Fruit fly (Drosophila melanogaster) whole organism, prepupa: ENCODE data around the gene CG7379.
A peak's percentile ranks its signal among the peaks of the same experiment; 100 is the strongest.

Experiments
- Blimp-1 ChIP-seq: fragments of 200-800 bp; sonication (Bioruptor generic); optimal IDR thresholded peaks from 3 replicates; lab custom pipeline; 2017; ENCODE audit warnings: missing biosample characterization, missing genetic modification characterization, mild to moderate bottlenecking, moderate library complexity, missing genetic modification reagents
- CG10631 ChIP-seq: fragments of 200-800 bp; sonication (Bioruptor generic); optimal IDR thresholded peaks from 2 replicates; lab custom pipeline; 2016; ENCODE audit warnings: missing biosample characterization, missing genetic modification characterization
- CG10669 ChIP-seq: fragments of 200-800 bp; sonication (Bioruptor generic); optimal IDR thresholded peaks from 3 replicates; lab custom pipeline; 2018; ENCODE audit warnings: missing biosample characterization, mild to moderate bottlenecking, missing genetic modification characterization, moderate library complexity
- CG11294 ChIP-seq: fragments of 200-800 bp; sonication (Bioruptor generic); IDR thresholded peaks from 2 replicates; pipeline ENCODE4 v1.3.6; 2022; ENCODE audit warnings: missing biosample characterization, missing genetic modification characterization
- CG11902 ChIP-seq: fragments of 200-800 bp; sonication (Bioruptor generic); optimal IDR thresholded peaks from 3 replicates; lab custom pipeline; 2016; ENCODE audit warnings: missing biosample characterization, missing genetic modification characterization
- CG15336 ChIP-seq: fragments of 200-800 bp; sonication (Bioruptor generic); IDR thresholded peaks from 2 replicates; pipeline ENCODE4 v1.3.6; 2022; ENCODE audit warnings: missing biosample characterization, missing genetic modification characterization
- CG1621 ChIP-seq: fragments of 200-800 bp; sonication (Bioruptor generic); optimal IDR thresholded peaks from 3 replicates; lab custom pipeline; 2018; ENCODE audit warnings: missing biosample characterization, mild to moderate bottlenecking, missing genetic modification characterization
- CG3032 ChIP-seq: fragments of 200-800 bp; optimal IDR thresholded peaks from 2 replicates; lab custom pipeline; 2019; ENCODE audit warnings: missing biosample characterization, mild to moderate bottlenecking, missing genetic modification characterization, moderate library complexity
- CG32006 ChIP-seq: fragments of 200-800 bp; sonication (Bioruptor generic); optimal IDR thresholded peaks from 3 replicates; lab custom pipeline; 2017; ENCODE audit warnings: missing biosample characterization, mild to moderate bottlenecking, missing genetic modification characterization
- CG34406 ChIP-seq: fragments of 200-800 bp; sonication (Bioruptor generic); optimal IDR thresholded peaks from 3 replicates; lab custom pipeline; 2016; ENCODE audit warnings: missing biosample characterization, missing genetic modification characterization
- CG4318 ChIP-seq: fragments of 200-800 bp; sonication (Bioruptor generic); optimal IDR thresholded peaks from 3 replicates; lab custom pipeline; 2017; ENCODE audit warnings: missing biosample characterization, mild to moderate bottlenecking, missing genetic modification characterization
- CG6163 ChIP-seq: fragments of 200-800 bp; sonication (Bioruptor generic); IDR thresholded peaks from 3 replicates; pipeline ENCODE4 v1.3.6; 2022; ENCODE audit warnings: missing biosample characterization, missing genetic modification characterization
- CG6276 ChIP-seq: fragments of 200-800 bp; sonication (Bioruptor generic); optimal IDR thresholded peaks from 2 replicates; lab custom pipeline; 2017; ENCODE audit warnings: missing biosample characterization, mild to moderate bottlenecking, missing genetic modification characterization
- CG6854 ChIP-seq: fragments of 200-800 bp; sonication (Bioruptor generic); optimal IDR thresholded peaks from 2 replicates; lab custom pipeline; 2017; ENCODE audit warnings: missing biosample characterization, mild to moderate bottlenecking, missing genetic modification characterization
- CG7368 ChIP-seq: fragments of 200-800 bp; sonication (Bioruptor generic); optimal IDR thresholded peaks from 3 replicates; lab custom pipeline; 2016; ENCODE audit warnings: missing biosample characterization, missing genetic modification characterization
- CG8119 ChIP-seq: fragments of 200-800 bp; sonication (Bioruptor generic); IDR thresholded peaks from 3 replicates; pipeline ENCODE4 v1.3.6; 2022; ENCODE audit warnings: missing biosample characterization, missing genetic modification characterization
- CG8319 ChIP-seq: fragments of 200-800 bp; sonication (Bioruptor generic); optimal IDR thresholded peaks from 3 replicates; lab custom pipeline; 2016; ENCODE audit warnings: missing biosample characterization, missing genetic modification characterization
- CG8632 ChIP-seq: fragments of 200-800 bp; sonication (Bioruptor generic); optimal IDR thresholded peaks from 3 replicates; lab custom pipeline; 2016; ENCODE audit warnings: missing biosample characterization, missing genetic modification characterization
- CG9139 ChIP-seq: fragments of 200-800 bp; sonication (Bioruptor generic); optimal IDR thresholded peaks from 3 replicates; lab custom pipeline; 2017; ENCODE audit warnings: missing biosample characterization, mild to moderate bottlenecking, missing genetic modification characterization
- Eip75B ChIP-seq: fragments of 200-800 bp; sonication (Bioruptor generic); optimal IDR thresholded peaks from 3 replicates; lab custom pipeline; 2016; ENCODE audit warnings: missing biosample characterization, missing genetic modification characterization
- Ets96B ChIP-seq: fragments of 200-800 bp; optimal IDR thresholded peaks from 2 replicates; lab custom pipeline; 2019; ENCODE audit warnings: missing biosample characterization, mild to moderate bottlenecking, missing genetic modification characterization, moderate library complexity
- Hr39 ChIP-seq: fragments of 200-800 bp; sonication (Bioruptor generic); optimal IDR thresholded peaks from 2 replicates; lab custom pipeline; 2016; ENCODE audit warnings: missing biosample characterization, missing genetic modification characterization
- Hr4 ChIP-seq: fragments of 200-800 bp; sonication (Bioruptor generic); optimal IDR thresholded peaks from 3 replicates; lab custom pipeline; 2016; ENCODE audit warnings: missing biosample characterization, missing genetic modification characterization
- Lpt ChIP-seq: fragments of 200-800 bp; sonication (Bioruptor generic); optimal IDR thresholded peaks from 3 replicates; lab custom pipeline; 2016; ENCODE audit warnings: missing biosample characterization, missing genetic modification characterization
- Met ChIP-seq: fragments of 200-800 bp; sonication (Bioruptor generic); optimal IDR thresholded peaks from 3 replicates; lab custom pipeline; 2016; ENCODE audit warnings: missing biosample characterization, missing genetic modification characterization
- OdsH ChIP-seq: fragments of 200-800 bp; sonication (Bioruptor generic); optimal IDR thresholded peaks from 3 replicates; lab custom pipeline; 2016; ENCODE audit warnings: missing biosample characterization, missing genetic modification characterization
- Sox102F ChIP-seq: fragments of 200-800 bp; sonication (Bioruptor generic); optimal IDR thresholded peaks from 2 replicates; lab custom pipeline; 2016; ENCODE audit warnings: missing biosample characterization, mild to moderate bottlenecking, missing genetic modification characterization
- Sox14 ChIP-seq: fragments of 200-800 bp; sonication (Bioruptor generic); optimal IDR thresholded peaks from 3 replicates; lab custom pipeline; 2016; ENCODE audit warnings: missing biosample characterization, missing genetic modification characterization
- achi ChIP-seq: fragments of 200-800 bp; sonication (Bioruptor generic); optimal IDR thresholded peaks from 3 replicates; lab custom pipeline; 2016; ENCODE audit warnings: missing biosample characterization, missing genetic modification characterization
- acj6 ChIP-seq: fragments of 200-800 bp; sonication (Bioruptor generic); optimal IDR thresholded peaks from 3 replicates; lab custom pipeline; 2016; ENCODE audit warnings: missing biosample characterization, missing genetic modification characterization
- cyc ChIP-seq: fragments of 200-800 bp; sonication (Bioruptor generic); optimal IDR thresholded peaks from 3 replicates; lab custom pipeline; 2016; ENCODE audit warnings: missing biosample characterization, missing genetic modification characterization
- dac ChIP-seq: fragments of 200-800 bp; sonication (Bioruptor generic); optimal IDR thresholded peaks from 2 replicates; lab custom pipeline; 2017; ENCODE audit warnings: missing biosample characterization, mild to moderate bottlenecking, missing genetic modification characterization
- dsx ChIP-seq: fragments of 200-800 bp; optimal IDR thresholded peaks from 3 replicates; lab custom pipeline; 2019; ENCODE audit warnings: missing biosample characterization, mild to moderate bottlenecking, missing genetic modification characterization, moderate library complexity; ENCODE audit not compliant: poor library complexity, severe bottlenecking
- eg ChIP-seq: fragments of 200-800 bp; sonication (Bioruptor generic); IDR thresholded peaks from 3 replicates; pipeline ENCODE4 v1.3.6; 2022; ENCODE audit warnings: missing biosample characterization, missing genetic modification characterization
- fd85E ChIP-seq: fragments of 200-800 bp; sonication (Bioruptor generic); optimal IDR thresholded peaks from 3 replicates; lab custom pipeline; 2016; ENCODE audit warnings: missing biosample characterization, missing genetic modification characterization
- lz ChIP-seq: fragments of 200-800 bp; sonication (Bioruptor generic); optimal IDR thresholded peaks from 3 replicates; lab custom pipeline; 2016; ENCODE audit warnings: missing biosample characterization, missing genetic modification characterization
- net ChIP-seq: fragments of 200-800 bp; sonication (Bioruptor generic); optimal IDR thresholded peaks from 3 replicates; lab custom pipeline; 2016; ENCODE audit warnings: missing biosample characterization, missing genetic modification characterization
- pdm3 ChIP-seq: fragments of 200-800 bp; sonication (Bioruptor generic); optimal IDR thresholded peaks from 3 replicates; lab custom pipeline; 2016; ENCODE audit warnings: missing biosample characterization, missing genetic modification characterization
- spab ChIP-seq: fragments of 200-800 bp; sonication (Bioruptor generic); optimal IDR thresholded peaks from 2 replicates; lab custom pipeline; 2017; ENCODE audit warnings: missing biosample characterization, mild to moderate bottlenecking, missing genetic modification characterization, missing genetic modification reagents
- svp ChIP-seq: fragments of 200-800 bp; sonication (Bioruptor generic); peaks from one replicate; lab custom pipeline; 2016; ENCODE audit warnings: missing biosample characterization, missing genetic modification characterization
- vri ChIP-seq: fragments of 200-800 bp; sonication (Bioruptor generic); optimal IDR thresholded peaks from 3 replicates; lab custom pipeline; 2016; ENCODE audit warnings: missing biosample characterization, mild to moderate bottlenecking, missing genetic modification characterization

The CG7379 gene

DNA sequence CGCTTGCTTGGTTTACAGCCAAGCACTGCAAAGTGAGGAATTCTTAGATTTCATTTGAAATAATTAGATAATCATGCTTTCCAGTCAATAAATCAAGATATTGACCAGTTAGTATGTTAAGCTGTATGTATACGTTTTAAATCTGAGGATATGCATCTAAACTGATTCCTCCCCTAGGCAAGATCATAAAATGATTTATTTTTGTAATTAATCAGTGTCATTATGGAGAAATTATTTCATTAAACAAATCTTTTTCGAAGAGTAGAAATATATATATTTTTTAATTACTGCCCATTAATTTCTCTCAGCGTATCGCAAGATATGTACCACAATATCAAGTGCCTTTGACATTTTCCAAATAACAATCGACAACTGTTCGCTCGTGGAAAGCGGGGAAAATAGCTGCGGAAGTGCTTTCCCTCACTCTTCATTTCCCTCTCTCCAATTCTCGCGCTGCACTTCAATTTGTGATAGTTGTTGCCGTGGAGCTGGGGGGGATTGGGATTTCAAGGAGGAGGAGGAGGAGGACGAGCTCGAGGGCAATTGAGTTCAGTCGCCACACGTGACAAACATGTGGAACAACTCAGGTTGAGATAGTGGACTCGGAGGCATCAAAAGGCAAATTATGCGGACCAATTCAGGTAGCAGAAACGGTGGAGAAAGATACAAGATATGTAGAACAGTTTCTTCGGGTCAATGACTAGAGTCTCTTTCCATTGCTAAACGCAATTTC lies 16.3 kb upstream of the CG7379 start (continued):
- no peak for TF ChIP-seq svp (GFP tag; lab: Kevin White, UChicago)
- TF ChIP-seq eg (GFP tag; lab: Robert Waterston, UW) = 0 out of 3 replicates have a peak, but pooled peaks have one; percentile 43
- TF ChIP-seq Lpt (GFP tag; lab: Kevin White, UChicago) = peak; percentile 4

DNA sequence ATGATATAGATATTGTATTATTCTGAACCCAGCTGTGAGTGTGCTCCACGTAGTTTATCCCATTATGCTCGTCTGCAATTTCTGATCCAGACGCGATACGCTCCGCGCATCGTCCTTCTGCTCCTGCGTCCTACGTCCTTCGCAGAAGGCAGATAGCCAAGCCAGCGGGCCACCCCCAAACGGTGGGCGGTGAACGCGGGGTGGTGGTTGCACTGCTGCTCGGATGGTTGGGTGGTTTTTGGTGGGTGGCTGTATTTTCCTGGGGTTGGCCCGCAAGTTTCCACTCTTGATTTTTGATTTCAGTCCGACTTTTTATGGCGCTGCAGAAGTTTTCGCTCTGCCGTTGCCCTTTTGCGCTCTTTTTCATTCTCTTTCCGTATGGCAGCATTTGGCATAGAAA lies 14.4 kb upstream of the CG7379 start:
- TF ChIP-seq Met (GFP tag; lab: Kevin White, UChicago) (no peak), Lpt (GFP tag; lab: Kevin White, UChicago) (no peak), CG11294 (GFP tag; lab: Robert Waterston, UW) (no peak), Ets96B (tag; lab: Kevin White, UChicago) (no peak), cyc (GFP tag; lab: Kevin White, UChicago) (no peak), svp (GFP tag; lab: Kevin White, UChicago) (no peak), dsx (GFP tag; lab: Kevin White, UChicago) (no peak), lz (GFP tag; lab: Kevin White, UChicago) (no peak), Hr4 (GFP tag; lab: Kevin White, UChicago) (no peak), CG6854 (no peak), CG1621 (no peak), CG32006 (GFP tag; lab: Kevin White, UChicago) (no peak), dac (GFP tag; lab: Kevin White, UChicago) (no peak), CG7368 (GFP tag; lab: Kevin White, UChicago) (no peak), spab (GFP tag; lab: Kevin White, UChicago) (no peak), Eip75B (GFP tag; lab: Kevin White, UChicago) (no peak)

DNA sequence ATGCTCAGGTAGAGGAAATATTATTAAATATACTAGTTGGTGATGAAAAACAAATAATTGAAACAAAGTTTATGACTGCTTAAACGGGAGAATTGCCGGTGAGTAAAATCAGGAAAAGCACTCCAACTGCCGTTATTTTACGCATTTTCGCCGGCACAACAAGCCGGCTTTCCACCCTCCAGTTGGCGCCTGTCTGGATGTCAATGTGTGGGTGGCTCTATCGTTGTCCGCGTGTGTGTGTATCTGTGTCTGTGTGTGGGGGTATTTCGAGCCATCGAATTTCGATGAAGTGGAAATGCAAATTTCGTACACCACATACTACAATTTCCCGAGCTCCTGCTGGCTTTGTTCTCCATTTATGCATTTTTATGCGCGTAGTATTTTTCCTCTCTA lies 13.6 kb upstream of the CG7379 start:
- no peak for TF ChIP-seq CG10631 (GFP tag; lab: Kevin White, UChicago)

DNA sequence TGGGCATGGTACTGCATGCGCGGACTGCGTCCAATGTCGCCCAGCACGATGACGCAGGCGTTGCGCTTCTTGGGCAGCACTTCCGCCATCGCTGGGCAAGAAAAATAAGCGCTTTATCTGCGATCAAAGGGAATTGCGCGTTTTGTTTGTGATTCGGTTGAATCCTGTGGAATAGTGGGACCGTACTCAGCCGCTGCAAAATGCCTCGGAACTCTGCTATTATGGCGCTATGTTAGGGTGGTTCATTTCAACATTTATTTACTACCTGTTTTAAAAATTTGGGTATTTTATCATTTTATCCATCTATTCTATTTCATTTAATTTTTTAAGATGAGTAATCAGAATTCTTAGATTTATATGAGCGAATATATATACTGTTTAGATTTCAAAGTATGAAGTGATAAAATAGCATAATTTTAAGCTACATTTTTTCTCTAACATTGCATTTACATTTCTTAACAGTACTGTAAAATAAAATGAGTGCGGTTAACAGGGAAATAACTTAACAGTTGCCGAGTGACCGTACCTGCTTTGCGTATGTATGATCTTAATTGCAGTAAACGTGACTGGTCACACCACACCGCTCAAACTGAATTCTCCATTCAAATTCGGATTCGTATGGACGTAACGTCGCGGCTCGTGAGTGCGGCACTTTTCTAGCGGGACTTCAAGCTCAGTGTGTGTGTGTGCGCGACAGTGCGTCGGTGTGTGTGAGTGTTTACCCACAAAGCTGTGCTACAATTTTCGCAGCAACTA lies 13.0 kb upstream of the CG7379 start, which contains the start of the genes Alg1 and tinc:
Gene Alg1, minus strand, starts transcription at position 184 of the 756 bp plus-strand sequence.
Gene tinc, plus strand, starts transcription at position 591 of the 756 bp plus-strand sequence.
- peak; percentile 35; the same call in 2 of the 3 replicates for TF ChIP-seq CG6163 (GFP tag; lab: Robert Waterston, UW)
- no peak for TF ChIP-seq pdm3
- TF ChIP-seq CG6854 = no peak
- peak; percentile 4 for TF ChIP-seq Sox14 (GFP tag; lab: Kevin White, UChicago)
- TF ChIP-seq CG6276 = no peak
- TF ChIP-seq CG8319 (GFP tag; lab: Kevin White, UChicago) = no peak
- no peak for TF ChIP-seq CG32006 (GFP tag; lab: Kevin White, UChicago)
- TF ChIP-seq Hr4 (GFP tag; lab: Kevin White, UChicago) = no peak
- TF ChIP-seq dac (GFP tag; lab: Kevin White, UChicago) = no peak
- TF ChIP-seq vri (GFP tag; lab: Kevin White, UChicago) = no peak
- TF ChIP-seq CG1621 = no peak
- TF ChIP-seq CG15336 (GFP tag; lab: Robert Waterston, UW) = 0 out of 2 replicates have a peak, but pooled peaks have one; percentile 40
- no peak for TF ChIP-seq Blimp-1 (GFP tag; lab: Kevin White, UChicago)
- no peak for TF ChIP-seq svp (GFP tag; lab: Kevin White, UChicago)
- no peak for TF ChIP-seq CG34406 (GFP tag; lab: Kevin White, UChicago)
- TF ChIP-seq CG10669 (GFP tag; lab: Kevin White, UChicago) = no peak
- TF ChIP-seq CG8632 (GFP tag; lab: Kevin White, UChicago) = no peak
- TF ChIP-seq Sox102F = no peak
- no peak for TF ChIP-seq Lpt (GFP tag; lab: Kevin White, UChicago)
- TF ChIP-seq acj6 (GFP tag; lab: Kevin White, UChicago) = no peak
- TF ChIP-seq CG10631 (GFP tag; lab: Kevin White, UChicago) = no peak
- TF ChIP-seq CG3032 (tag; lab: Kevin White, UChicago) = peak; percentile 76
- TF ChIP-seq CG4318 (GFP tag; lab: Kevin White, UChicago) = no peak
- TF ChIP-seq achi (GFP tag; lab: Kevin White, UChicago) = no peak
- TF ChIP-seq Ets96B (tag; lab: Kevin White, UChicago) = peak; percentile 71
- TF ChIP-seq net = no peak
- TF ChIP-seq CG11902 = peak; percentile 23
- no peak for TF ChIP-seq fd85E (GFP tag; lab: Kevin White, UChicago)
- TF ChIP-seq CG8119 (GFP tag; lab: Robert Waterston, UW) = peak; percentile 69; the same call in 2 of the 3 replicates
- TF ChIP-seq Hr39 (GFP tag; lab: Kevin White, UChicago) = no peak
- TF ChIP-seq dsx (GFP tag; lab: Kevin White, UChicago) = peak; percentile 63
- no peak for TF ChIP-seq CG9139 (GFP tag; lab: Kevin White, UChicago)
- TF ChIP-seq eg (GFP tag; lab: Robert Waterston, UW) = peak; percentile 84
- TF ChIP-seq OdsH (GFP tag; lab: Kevin White, UChicago) = no peak
